Fruit fly (Drosophila melanogaster): Measurements from ENCODE around the gene CG31917.
A peak's percentile ranks its signal among the peaks of the same experiment; 100 is the strongest.

CG31917 gene

dm6 chr2L:4999389-5000032 lies 11.1 kb downstream of the CG31917 start (continued):
- peak; percentile 14 for TF ChIP-seq CG10462 (GFP tag; optimal IDR thresholded peaks at IDR 0.05)
- TF ChIP-seq ken (GFP tag; IDR thresholded peaks at IDR 0.05) = peak; percentile 70
- TF ChIP-seq CG6765 (GFP tag; optimal IDR thresholded peaks at IDR 0.05) = peak; percentile 1
- peak; percentile 74 for TF ChIP-seq Chrac-16 (GFP tag; optimal IDR thresholded peaks at IDR 0.05)
- TF ChIP-seq Fer3 (tag; optimal IDR thresholded peaks at IDR 0.05) = peak; percentile 69
- TF ChIP-seq Dbx (GFP tag; IDR thresholded peaks at IDR 0.05) = no peak; the same call in 1 of the 3 replicates
- peak; percentile 29 for TF ChIP-seq kah (GFP tag; optimal IDR thresholded peaks at IDR 0.05)
- peak; percentile 86 for TF ChIP-seq Rfx (GFP tag; IDR thresholded peaks at IDR 0.05)
- TF ChIP-seq en (GFP tag; optimal IDR thresholded peaks at IDR 0.05) = peak; percentile 16
- peak; percentile 84 for TF ChIP-seq CG32532 (GFP tag; IDR thresholded peaks at IDR 0.05)
- TF ChIP-seq jing (GFP tag; optimal IDR thresholded peaks at IDR 0.05) = peak; percentile 25
- TF ChIP-seq CG1602 (GFP tag; optimal IDR thresholded peaks at IDR 0.05) = no peak
- TF ChIP-seq hbn (GFP tag; IDR thresholded peaks at IDR 0.05; ENCODE audit: partially characterized antibody) = no peak
- peak; percentile 45 for TF ChIP-seq onecut (GFP tag; IDR thresholded peaks at IDR 0.05)
- TF ChIP-seq CHES-1-like (GFP tag; optimal IDR thresholded peaks at IDR 0.05) = peak; percentile 58
- peak; percentile 55 for TF ChIP-seq CG13624 (GFP tag; optimal IDR thresholded peaks at IDR 0.05)
- TF ChIP-seq aop (GFP tag; IDR thresholded peaks at IDR 0.05) = 0 out of 2 replicates have a peak, but pooled peaks have one; percentile 23
- peak; percentile 7 for TF ChIP-seq cato (GFP tag; optimal IDR thresholded peaks at IDR 0.05; ENCODE audit: borderline replicate concordance)
- TF ChIP-seq Ravus (GFP tag; IDR thresholded peaks at IDR 0.05) = no peak; the same call in 1 of the 2 replicates
- TF ChIP-seq emc (GFP tag; optimal IDR thresholded peaks at IDR 0.05) = peak; percentile 39
- TF ChIP-seq CG15696 (tag; optimal IDR thresholded peaks at IDR 0.05) = peak; percentile 76
- TF ChIP-seq lov (optimal IDR thresholded peaks at IDR 0.05) = no peak
- TF ChIP-seq lov (GFP tag; IDR thresholded peaks at IDR 0.05) = 0 out of 3 replicates have a peak, but pooled peaks have one; percentile 55
- TF ChIP-seq CG12942 (GFP tag; optimal IDR thresholded peaks at IDR 0.05) = peak; percentile 40
- peak; percentile 41 for TF ChIP-seq caup (GFP tag; optimal IDR thresholded peaks at IDR 0.05; ENCODE audit: severe bottlenecking)
- peak; percentile 25; the same call in 1 of the 2 replicates for TF ChIP-seq al (GFP tag; IDR thresholded peaks at IDR 0.05)
- no peak for TF ChIP-seq crol (GFP tag; IDR thresholded peaks at IDR 0.05)
- no peak for TF ChIP-seq gfzf (GFP tag; optimal IDR thresholded peaks at IDR 0.05)
- peak; percentile 15; the same call in 1 of the 3 replicates for TF ChIP-seq CG17361 (GFP tag; IDR thresholded peaks at IDR 0.05)
- TF ChIP-seq CG14965 (GFP tag; optimal IDR thresholded peaks at IDR 0.05; ENCODE audit: borderline replicate concordance) = no peak
- peak; percentile 55; the same call in 1 of the 2 replicates for TF ChIP-seq CG9215 (GFP tag; IDR thresholded peaks at IDR 0.05)
- TF ChIP-seq CG8359 (GFP tag; optimal IDR thresholded peaks at IDR 0.05; ENCODE audit: borderline replicate concordance) = peak; percentile 29
- no peak for TF ChIP-seq tna (GFP tag; IDR thresholded peaks at IDR 0.05; ENCODE audit: partially characterized antibody)
- no peak for TF ChIP-seq CG42726 (GFP tag; IDR thresholded peaks at IDR 0.05; ENCODE audit: partially characterized antibody)
- TF ChIP-seq bsh (GFP tag; optimal IDR thresholded peaks at IDR 0.05) = peak; percentile 18 to 74
- TF ChIP-seq disco-r (GFP tag; optimal IDR thresholded peaks at IDR 0.05) = no peak
- peak; percentile 90 for TF ChIP-seq Drgx (GFP tag; IDR thresholded peaks at IDR 0.05)
- TF ChIP-seq CG8089 (GFP tag; optimal IDR thresholded peaks at IDR 0.05) = no peak
- peak; percentile 10 for TF ChIP-seq CG10267 (tag; optimal IDR thresholded peaks at IDR 0.05)
- TF ChIP-seq MBD-R2 (GFP tag; IDR thresholded peaks at IDR 0.05) = peak; percentile 48; the same call in 1 of the 2 replicates
- no peak for TF ChIP-seq sd (tag; optimal IDR thresholded peaks at IDR 0.05)
- peak in 1 of 2 experiments; percentile 61 for TF ChIP-seq eve (GFP tag; optimal IDR thresholded peaks at IDR 0.05)
- TF ChIP-seq CG1024 (GFP tag; IDR thresholded peaks at IDR 0.05) = peak; percentile 73; the same call in 1 of the 2 replicates
- peak; percentile 90 for TF ChIP-seq vvl (GFP tag; IDR thresholded peaks at IDR 0.05)
- peak; percentile 70; the same call in 1 of the 3 replicates for TF ChIP-seq so (GFP tag; IDR thresholded peaks at IDR 0.05)
- TF ChIP-seq da (GFP tag; optimal IDR thresholded peaks at IDR 0.05) = no peak
- TF ChIP-seq Ptx1 (GFP tag; IDR thresholded peaks at IDR 0.05) = peak; percentile 76
- no peak for TF ChIP-seq BEAF-32 (GFP tag; optimal IDR thresholded peaks at IDR 0.05)
- no peak for TF ChIP-seq ash1 (GFP tag; optimal IDR thresholded peaks at IDR 0.05)

Measured in whole organism, embryonic.